Worm (Caenorhabditis elegans): ENCODE data around the gene gid-8.

ce11 chrV:1455280-1455679 lies 12.3 kb upstream of the gid-8 start:
- TF ChIP-seq him-1 (tag; optimal IDR thresholded peaks at IDR 0.05), result no peak
- no peak for TF ChIP-seq dao-5 (tag; optimal IDR thresholded peaks at IDR 0.05)

All from whole organism, L4/young adult.